Fruit fly (Drosophila melanogaster): ENCODE results near the gene CG15386.

The CG15386 gene

dm6 chr2L:2182735-2183340, 34.2 kb downstream of the CG15386 start:
- no peak for TF ChIP-seq noc (tag; optimal IDR thresholded peaks at IDR 0.05)

- no peak for TF ChIP-seq noc (tag; optimal IDR thresholded peaks at IDR 0.05)
Measured at dm6 chr2L:2181971-2182643, 34.9 kb downstream of the CG15386 start.

DNA sequence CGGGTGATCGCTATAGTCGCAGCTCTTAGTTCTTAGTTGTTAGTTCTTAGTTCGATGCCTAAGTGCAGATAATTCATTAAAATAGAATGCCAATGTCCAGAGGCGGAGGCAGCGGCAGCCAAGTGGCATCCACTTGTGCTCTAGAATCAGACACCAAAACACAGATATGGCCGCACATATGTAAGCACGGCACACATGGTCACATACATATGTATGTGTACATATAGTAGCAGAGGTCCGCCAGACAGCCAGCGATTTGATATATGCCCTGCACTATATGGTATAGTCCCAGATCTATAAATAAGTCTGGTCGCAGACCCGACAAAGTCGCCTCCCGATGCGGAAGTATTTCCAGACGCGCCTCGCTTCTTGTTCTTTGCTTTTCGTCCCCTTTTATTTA, 36.4 kb downstream of the CG15386 start:
- TF ChIP-seq noc (tag; optimal IDR thresholded peaks at IDR 0.05): no peak

DNA sequence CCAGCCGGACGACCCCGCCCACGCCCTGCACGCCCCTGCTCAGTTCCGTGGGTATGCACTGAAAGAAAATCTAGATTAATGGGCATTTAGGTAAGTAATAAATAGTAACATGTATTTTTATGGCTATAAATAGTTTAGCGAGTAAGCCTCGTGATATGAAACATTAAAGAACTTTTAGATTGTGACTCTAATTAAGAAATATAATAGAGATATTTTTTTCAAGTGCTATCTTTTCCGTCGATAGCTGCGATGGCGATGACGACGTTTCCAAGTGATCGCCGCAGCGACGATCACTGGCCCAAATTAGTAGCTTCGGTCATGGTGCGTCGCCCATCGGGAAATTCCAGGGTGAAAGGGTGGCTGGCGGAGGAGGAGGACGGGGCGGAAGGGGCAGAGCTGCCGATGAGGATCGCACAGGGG, 36.9 kb downstream of the CG15386 start:
- TF ChIP-seq noc (tag; optimal IDR thresholded peaks at IDR 0.05): peak; percentile 37

DNA sequence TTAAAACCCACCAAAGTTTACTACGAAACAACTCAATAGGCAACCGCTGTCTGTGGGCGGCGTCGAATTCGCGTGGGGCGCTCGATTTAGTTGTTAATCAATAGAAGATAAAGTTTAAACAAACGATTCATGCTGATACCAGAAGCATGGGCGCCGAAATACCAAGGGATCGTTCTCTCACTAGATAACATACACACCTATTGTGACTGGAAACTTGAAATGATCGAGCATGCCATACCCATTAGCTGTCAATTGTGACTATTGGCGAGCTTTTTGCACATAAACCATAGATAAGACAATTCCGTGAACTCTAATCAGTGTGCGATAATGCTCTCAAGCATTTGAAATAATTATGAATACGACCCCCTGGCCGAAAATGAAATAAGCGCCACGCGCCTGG, 37.7 kb downstream of the CG15386 start:
- TF ChIP-seq noc (tag; optimal IDR thresholded peaks at IDR 0.05): peak; percentile 64

- TF ChIP-seq noc (tag; optimal IDR thresholded peaks at IDR 0.05): no peak
Measured at dm6 chr2L:2178810-2179143, 38.3 kb downstream of the CG15386 start.

DNA sequence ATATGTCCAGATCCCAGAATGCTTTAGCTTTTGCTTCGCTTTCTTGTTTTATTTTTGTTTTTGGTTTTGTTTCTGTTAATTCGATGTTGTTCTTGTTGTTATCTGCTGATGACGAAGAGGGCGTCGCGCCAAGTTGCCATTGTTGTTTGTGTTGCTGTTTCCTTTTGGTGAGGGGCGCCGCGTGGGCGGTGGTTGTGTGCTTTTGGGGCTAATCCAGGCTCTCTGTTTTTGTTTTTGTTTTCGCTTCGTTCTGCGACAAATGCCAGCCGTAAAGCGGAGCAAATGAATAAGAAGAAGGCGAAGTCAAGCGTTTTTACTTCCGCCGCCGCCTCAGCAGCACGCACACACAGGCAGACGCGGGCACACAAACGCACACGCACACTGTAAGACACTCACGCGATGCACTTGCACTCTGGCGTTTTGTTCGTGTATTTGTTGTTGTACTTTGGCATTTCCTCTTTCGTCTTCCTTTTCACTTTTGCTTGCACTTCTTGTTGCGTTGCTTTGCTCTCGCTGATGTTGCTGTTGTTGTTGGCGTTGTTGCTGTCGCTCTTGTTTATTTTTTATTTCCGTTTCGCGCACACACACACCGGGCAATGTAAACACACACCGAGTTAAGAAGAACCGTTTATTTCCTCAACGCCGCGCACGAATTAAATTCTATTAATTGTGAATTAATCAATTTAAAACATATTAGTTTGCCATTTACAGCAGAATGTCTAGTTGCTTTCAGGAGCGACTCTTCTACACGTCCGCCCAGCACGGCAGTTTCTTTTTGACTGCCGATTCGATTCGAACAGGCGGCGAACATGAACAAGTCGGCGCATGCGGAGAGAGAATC, 38.9 kb downstream of the CG15386 start, which contains the start of gene aop:
aop (minus strand) TSS at position 786 of the 841 bp plus-strand sequence.
- no peak for TF ChIP-seq noc (tag; optimal IDR thresholded peaks at IDR 0.05)

DNA sequence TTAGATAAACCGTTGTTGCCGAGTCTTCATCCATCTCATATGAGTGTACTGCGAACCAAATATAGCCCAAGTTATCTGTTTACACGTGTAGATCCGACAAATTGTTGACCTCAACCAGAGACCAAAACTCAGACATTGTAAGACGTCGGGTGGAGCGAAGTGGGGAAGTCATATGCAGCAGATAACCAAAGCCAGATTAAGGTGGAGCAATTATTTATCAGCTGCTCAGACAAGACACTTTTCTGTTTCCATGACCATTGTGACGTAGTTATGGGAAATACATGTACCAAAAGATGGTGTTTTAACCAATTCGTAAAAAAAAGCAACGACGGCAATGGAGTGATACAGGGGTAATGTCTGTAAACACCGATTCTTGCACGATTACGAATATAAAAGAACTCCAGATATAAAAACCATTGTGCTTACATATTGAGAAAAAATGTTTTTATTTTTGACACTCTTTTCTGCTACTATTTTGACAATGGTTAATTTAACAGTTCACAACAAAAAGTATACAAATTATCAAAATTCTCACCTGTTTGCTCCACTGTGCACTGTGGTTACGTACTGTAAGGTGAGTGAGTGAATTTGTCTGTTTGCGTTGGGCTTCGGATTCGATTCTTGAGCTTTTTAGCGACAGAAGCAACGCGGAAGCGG, 39.6 kb downstream of the CG15386 start:
- TF ChIP-seq noc (tag; optimal IDR thresholded peaks at IDR 0.05): peak; percentile 38

DNA sequence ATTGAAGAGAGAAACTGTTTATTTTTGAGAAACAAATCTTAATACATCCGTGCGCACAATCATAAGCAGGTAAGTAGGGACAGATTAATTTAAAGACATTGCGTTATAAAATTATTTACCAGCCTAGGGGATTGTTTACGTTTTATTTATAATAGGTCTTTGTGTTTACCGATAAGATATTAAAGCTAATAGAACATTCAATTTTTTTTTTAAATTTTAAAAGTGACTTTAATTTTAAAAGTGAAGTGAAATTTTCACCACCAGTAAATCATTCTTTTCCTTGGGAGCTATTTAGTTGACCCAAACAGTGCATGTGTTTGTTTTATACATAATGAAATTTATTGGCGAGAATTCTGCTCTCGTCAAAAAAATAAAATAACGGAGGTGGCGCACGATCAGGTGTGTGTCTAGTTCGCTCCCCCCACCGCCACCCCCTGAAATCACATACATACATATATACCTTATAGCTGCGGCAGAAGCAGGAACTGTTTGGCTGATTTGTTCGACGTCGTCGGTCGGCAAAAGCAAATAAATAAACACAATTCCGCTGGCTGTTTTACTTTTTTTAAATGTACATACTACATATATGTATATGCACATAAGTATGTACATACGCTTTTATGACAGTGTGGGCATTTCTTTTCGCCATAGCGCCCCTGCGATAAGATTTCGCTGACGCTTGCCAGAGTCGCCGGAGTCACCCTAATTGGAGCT, 41.0 kb downstream of the CG15386 start:
- peak; percentile 95 for TF ChIP-seq noc (tag; optimal IDR thresholded peaks at IDR 0.05)

DNA sequence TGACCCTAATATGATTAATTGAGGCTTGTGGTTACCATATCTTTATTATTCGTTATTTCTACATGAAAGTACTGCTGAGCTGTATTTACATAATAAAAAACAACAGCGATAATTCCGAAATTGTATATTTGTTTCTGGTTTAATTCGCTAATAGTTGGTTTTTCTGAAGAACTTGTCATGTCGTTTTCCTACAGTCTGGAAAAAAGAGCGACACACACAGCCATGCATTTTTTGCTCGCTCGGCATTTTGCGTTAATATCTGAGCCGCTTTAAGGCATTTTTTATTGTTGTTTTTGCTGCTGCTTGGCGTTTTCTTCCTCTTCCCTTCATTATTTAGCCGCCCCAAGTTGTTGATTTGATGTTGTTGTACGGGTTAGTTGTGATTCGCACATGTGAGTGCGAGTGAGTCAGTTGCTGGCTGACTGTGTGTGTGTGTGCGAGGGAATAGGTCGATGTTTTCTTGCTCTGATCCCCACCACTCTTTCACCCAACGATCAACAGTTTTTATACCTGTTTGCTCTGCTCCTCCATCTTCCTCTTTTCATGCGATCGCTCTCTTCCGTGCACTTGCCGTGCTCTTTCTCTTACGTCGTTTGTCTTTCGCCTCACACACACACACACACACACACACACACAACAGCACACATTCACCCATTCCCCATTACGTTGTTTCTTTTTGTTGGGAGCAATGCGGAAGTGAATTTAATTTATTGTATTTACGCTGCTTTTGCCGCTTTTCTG, 41.8 kb downstream of the CG15386 start:
- TF ChIP-seq noc (tag; optimal IDR thresholded peaks at IDR 0.05): peak; percentile 41

- no peak for TF ChIP-seq noc (tag; optimal IDR thresholded peaks at IDR 0.05)
Measured at dm6 chr2L:2173604-2174003, 43.4 kb downstream of the CG15386 start.

DNA sequence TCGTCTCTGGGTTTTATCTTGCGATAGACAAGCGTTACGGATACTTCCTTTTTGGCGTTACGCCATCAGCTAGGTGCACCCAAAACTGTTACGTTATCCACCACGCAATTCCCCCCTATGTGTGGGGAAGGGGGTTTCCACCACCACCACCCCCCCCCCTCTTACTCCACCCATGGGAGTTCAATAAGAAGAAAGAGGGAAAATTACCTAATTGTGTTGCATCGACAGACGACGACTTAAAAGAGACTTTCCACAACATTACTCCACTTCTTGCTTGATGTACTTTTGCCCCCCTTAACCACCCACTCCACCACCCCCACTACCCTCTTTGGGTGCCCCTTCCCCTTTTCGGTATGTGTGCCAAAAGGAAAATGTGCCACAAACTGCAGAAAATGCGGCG, 43.9 kb downstream of the CG15386 start:
- no peak for TF ChIP-seq noc (tag; optimal IDR thresholded peaks at IDR 0.05)

- TF ChIP-seq noc (tag; optimal IDR thresholded peaks at IDR 0.05): no peak
Measured at dm6 chr2L:2172460-2173121, 44.5 kb downstream of the CG15386 start.

dm6 chr2L:2171366-2172078, 45.5 kb downstream of the CG15386 start:
- TF ChIP-seq noc (tag; optimal IDR thresholded peaks at IDR 0.05): peak; percentile 75

All from whole organism, larva.